Worm (Caenorhabditis elegans): ENCODE measurements around the gene Y55F3BR.10.

The Y55F3BR.10 gene

ce11 chrIV:873174-873788 lies 41.0 kb downstream of the Y55F3BR.10 start:
- TF ChIP-seq D2030.7 (GFP tag; IDR thresholded peaks at IDR 0.05) (peak; percentile 71), lin-26 (GFP tag; IDR thresholded peaks at IDR 0.05) (peak; percentile 58; the same call in 1 of the 2 replicates), Y95B8A.8 (GFP tag; IDR thresholded peaks at IDR 0.05) (no peak), nfya-1 (tag; optimal IDR thresholded peaks at IDR 0.05; ENCODE audit: borderline replicate concordance, insufficient read depth) (no peak), mxl-1 (tag; optimal IDR thresholded peaks at IDR 0.05) (no peak), lsl-1 (GFP tag; optimal IDR thresholded peaks at IDR 0.05) (peak; percentile 45), atf-7 (tag; optimal IDR thresholded peaks at IDR 0.05) (no peak), unc-62 (GFP tag; optimal IDR thresholded peaks at IDR 0.05) (no peak), unc-130 (GFP tag; optimal IDR thresholded peaks at IDR 0.05) (no peak), F49E8.2 (tag; optimal IDR thresholded peaks at IDR 0.05; ENCODE audit: insufficient read depth) (peak; percentile 3), ztf-3 (GFP tag; optimal IDR thresholded peaks at IDR 0.05) (no peak), snpc-4 (GFP tag; optimal IDR thresholded peaks at IDR 0.05) (no peak), snpc-4 (tag; optimal IDR thresholded peaks at IDR 0.05) (peak in 1 of 4 experiments; percentile 37), ccch-3 (GFP tag; optimal IDR thresholded peaks at IDR 0.05) (no peak), madf-6 (GFP tag; IDR thresholded peaks at IDR 0.05) (0 out of 2 replicates have a peak, but pooled peaks have one; percentile 11), F52B5.7 (tag; optimal IDR thresholded peaks at IDR 0.05) (no peak), somi-1 (GFP tag; optimal IDR thresholded peaks at IDR 0.05) (no peak), rcor-1 (GFP tag; IDR thresholded peaks at IDR 0.05) (no peak), Y53F4B.3 (GFP tag; IDR thresholded peaks at IDR 0.05) (no peak), hrde-1 (tag; optimal IDR thresholded peaks at IDR 0.05; ENCODE audit: borderline replicate concordance) (no peak), dpl-1 (GFP tag; optimal IDR thresholded peaks at IDR 0.05) (peak; percentile 2), nhr-179 (tag; optimal IDR thresholded peaks at IDR 0.05) (no peak), tbp1 (GFP tag; optimal IDR thresholded peaks at IDR 0.05) (peak; percentile 81), lin-35 (GFP tag; optimal IDR thresholded peaks at IDR 0.05) (no peak), B0019.2 (GFP tag; conservative IDR thresholded peaks at IDR 0.05) (no peak), him-1 (tag; optimal IDR thresholded peaks at IDR 0.05) (peak; percentile 9), attf-5 (GFP tag; optimal IDR thresholded peaks at IDR 0.05) (peak; percentile 22), B0336.3 (GFP tag; IDR thresholded peaks at IDR 0.05) (no peak), bed-1 (GFP tag; IDR thresholded peaks at IDR 0.05) (no peak), B0035.1 (tag; optimal IDR thresholded peaks at IDR 0.05) (no peak), let-607 (tag; optimal IDR thresholded peaks at IDR 0.05) (no peak), cebp-1 (GFP tag; IDR thresholded peaks at IDR 0.05) (no peak), cebp-1 (tag; optimal IDR thresholded peaks at IDR 0.05) (peak; percentile 22), egl-44 (GFP tag; IDR thresholded peaks at IDR 0.05) (no peak), hlh-26 (GFP tag; conservative IDR thresholded peaks at IDR 0.05) (no peak), let-526 (GFP tag; IDR thresholded peaks at IDR 0.05) (no peak), lin-54 (GFP tag; optimal IDR thresholded peaks at IDR 0.05) (peak; percentile 33), hlh-12 (tag; optimal IDR thresholded peaks at IDR 0.05) (peak; percentile 21), snpc-1.3 (tag; optimal IDR thresholded peaks at IDR 0.05; ENCODE audit: insufficient read depth) (no peak), rpc-1 (optimal IDR thresholded peaks at IDR 0.05) (peak; percentile 30), rpc-1 (tag; optimal IDR thresholded peaks at IDR 0.05) (peak; percentile 72), chd-7 (tag; optimal IDR thresholded peaks at IDR 0.05) (no peak), snpc-3.4 (tag; optimal IDR thresholded peaks at IDR 0.05) (peak; percentile 6), pbrm-1 (GFP tag; IDR thresholded peaks at IDR 0.05) (no peak), F33H1.4 (GFP tag; IDR thresholded peaks at IDR 0.05) (peak; percentile 42), bed-2 (GFP tag; IDR thresholded peaks at IDR 0.05) (no peak), B0261.1 (tag; optimal IDR thresholded peaks at IDR 0.05) (peak; percentile 48), sptf-2 (GFP tag; optimal IDR thresholded peaks at IDR 0.05) (no peak)
